Worm (Caenorhabditis elegans) whole organism, L4 larva: ENCODE measurements around the gene col-101.

Source experiments
- F10B5.3 ChIP-seq: sonication (generic microtip); optimal IDR thresholded peaks from 2 replicates; lab custom pipeline; 2016; ENCODE audit warnings: mild to moderate bottlenecking, missing genetic modification characterization, missing compliant biosample characterization
- F37D6.2 ChIP-seq: sonication (generic microtip); optimal IDR thresholded peaks from 2 replicates; lab custom pipeline; 2016; ENCODE audit warnings: mild to moderate bottlenecking, missing genetic modification characterization, missing compliant biosample characterization
- F44E2.7 ChIP-seq: fragments of 200-800 bp; sonication (Bioruptor generic); IDR thresholded peaks from 2 replicates; pipeline ENCODE4 v2.1.2; 2022; ENCODE audit warnings: missing genetic modification characterization, missing compliant biosample characterization
- R02D3.7 ChIP-seq: fragments of 150-350 bp; sonication (generic microtip); optimal IDR thresholded peaks from 3 replicates; lab custom pipeline; 2014; ENCODE audit warnings: missing biosample characterization, missing genetic modification characterization
- T20F7.1 ChIP-seq: fragments of 200-800 bp; sonication (Bioruptor generic); optimal IDR thresholded peaks from 2 replicates; lab custom pipeline; 2018; ENCODE audit warnings: mild to moderate bottlenecking, missing genetic modification characterization, missing compliant biosample characterization
- T26A8.4 ChIP-seq: fragments of 200-800 bp; sonication (Bioruptor generic); IDR thresholded peaks from 2 replicates; pipeline ENCODE4 v1.3.6; 2022; ENCODE audit warnings: missing genetic modification characterization, missing compliant biosample characterization
- Y48G9A.11 ChIP-seq: fragments of 200-800 bp; sonication (Bioruptor generic); IDR thresholded peaks from 2 replicates; pipeline ENCODE4 v1.3.6; 2022; ENCODE audit warnings: missing genetic modification reagents, missing genetic modification characterization, missing compliant biosample characterization
- Y5F2A.4 ChIP-seq: fragments of 200-800 bp; sonication (Bioruptor generic); optimal IDR thresholded peaks from 2 replicates; lab custom pipeline; 2018; ENCODE audit warnings: mild to moderate bottlenecking, missing genetic modification characterization, missing compliant biosample characterization
- Y75B8A.6 ChIP-seq: fragments of 200-800 bp; sonication (Bioruptor generic); IDR thresholded peaks from 2 replicates; pipeline ENCODE4 v1.3.6; 2022; ENCODE audit warnings: missing genetic modification reagents, missing genetic modification characterization, missing compliant biosample characterization
- ama-1 ChIP-seq: fragments of 150-350 bp; optimal IDR thresholded peaks from 2 replicates; lab custom pipeline; 2014; ENCODE audit warnings: inconsistent platforms, mixed read lengths
- ceh-62 ChIP-seq: sonication (generic microtip); optimal IDR thresholded peaks from 2 replicates; lab custom pipeline; 2017; ENCODE audit warnings: missing biosample characterization, missing genetic modification characterization
- ces-1 ChIP-seq: fragments of 150-350 bp; sonication (generic microtip); optimal IDR thresholded peaks from 4 replicates; lab custom pipeline; 2014; ENCODE audit warnings: missing biosample characterization, missing genetic modification reagents, missing genetic modification characterization
- ctbp-1 ChIP-seq: fragments of 200-800 bp; sonication (Bioruptor generic); IDR thresholded peaks from 2 replicates; pipeline ENCODE4 v1.3.6; 2022; ENCODE audit warnings: missing genetic modification reagents, missing genetic modification characterization, missing compliant biosample characterization
- daf-16 ChIP-seq, 3 experiments: sonication (generic microtip); optimal IDR thresholded peaks; 2 replicates each; lab custom pipeline; 2016 to 2017; ENCODE audit warnings: missing genetic modification characterization in 3 of 3, missing genetic modification reagents in 3 of 3, mild to moderate bottlenecking in 2 of 3, missing compliant biosample characterization in 2 of 3, missing biosample characterization in 1 of 3, moderate library complexity in 1 of 3
- dmd-9 ChIP-seq: fragments of 200-800 bp; sonication (Bioruptor generic); IDR thresholded peaks from 2 replicates; pipeline ENCODE4 v1.3.6; 2022; ENCODE audit warnings: missing genetic modification reagents, missing genetic modification characterization, missing compliant biosample characterization
- egl-43 ChIP-seq: fragments of 200-800 bp; sonication (Bioruptor generic); IDR thresholded peaks from 2 replicates; pipeline ENCODE4 v1.3.6; 2022; ENCODE audit warnings: missing genetic modification reagents, missing genetic modification characterization, missing compliant biosample characterization
- fos-1 ChIP-seq: fragments of 150-350 bp; optimal IDR thresholded peaks from 2 replicates; lab custom pipeline; 2014; ENCODE audit warnings: missing biosample characterization, missing genetic modification characterization
- gei-8 ChIP-seq: fragments of 200-800 bp; sonication (Bioruptor generic); optimal IDR thresholded peaks from 2 replicates; lab custom pipeline; 2018; ENCODE audit warnings: mild to moderate bottlenecking, missing genetic modification characterization, missing compliant biosample characterization
- hif-1 ChIP-seq, 2 experiments: sonication (generic microtip); optimal IDR thresholded peaks; 2 replicates each; lab custom pipeline; 2016 to 2017; ENCODE audit warnings: missing compliant biosample characterization in 2 of 2, missing genetic modification characterization in 2 of 2, missing genetic modification reagents in 2 of 2, missing genotype in 2 of 2, mild to moderate bottlenecking in 1 of 2
- lim-7 ChIP-seq: fragments of 200-800 bp; sonication (Bioruptor generic); IDR thresholded peaks from 2 replicates; pipeline ENCODE4 v1.3.6; 2022; ENCODE audit warnings: missing genetic modification characterization, missing compliant biosample characterization
- lin-1 ChIP-seq: fragments of 200-800 bp; sonication (Bioruptor generic); IDR thresholded peaks from 2 replicates; pipeline ENCODE4 v1.3.6; 2022; ENCODE audit warnings: missing genetic modification reagents, missing genetic modification characterization, missing compliant biosample characterization
- lin-13 ChIP-seq: fragments of 150-350 bp; optimal IDR thresholded peaks from 2 replicates; lab custom pipeline; 2014; ENCODE audit warnings: missing biosample characterization, missing genetic modification reagents, missing genetic modification characterization
- lin-38 ChIP-seq: fragments of 200-800 bp; sonication (Bioruptor generic); IDR thresholded peaks from 2 replicates; pipeline ENCODE4 v1.3.6; 2022; ENCODE audit warnings: missing genetic modification reagents, missing genetic modification characterization, missing compliant biosample characterization
- lin-39 ChIP-seq: fragments of 150-350 bp; optimal IDR thresholded peaks from 2 replicates; lab custom pipeline; 2014; ENCODE audit warnings: missing biosample characterization, missing genetic modification reagents, missing genetic modification characterization
- lir-3 ChIP-seq: sonication (generic microtip); optimal IDR thresholded peaks from 2 replicates; lab custom pipeline; 2016; ENCODE audit warnings: mild to moderate bottlenecking, missing genetic modification characterization, missing compliant biosample characterization
- lsy-2 ChIP-seq, 2 experiments: fragments of 150-350 bp in 1 of 2; sonication (generic microtip) in 1 of 2; optimal IDR thresholded peaks; 2 replicates each; lab custom pipeline; 2014 to 2017; ENCODE audit warnings: missing biosample characterization in 2 of 2, missing genetic modification characterization in 2 of 2
- madf-5 ChIP-seq, 2 experiments: fragments of 200-800 bp; sonication (Bioruptor generic); IDR thresholded peaks; 2 replicates each; pipeline ENCODE4 v1.3.6; 2022; ENCODE audit warnings: missing compliant biosample characterization in 2 of 2, missing genetic modification characterization in 2 of 2
- mdl-1 ChIP-seq, 2 experiments: fragments of 150-350 bp in 1 of 2; sonication (generic microtip) in 1 of 2; optimal IDR thresholded peaks; 2 replicates each; lab custom pipeline; 2014 to 2017; ENCODE audit warnings: missing biosample characterization in 2 of 2, missing genetic modification characterization in 2 of 2
- mep-1 ChIP-seq: fragments of 150-350 bp; sonication (generic microtip); optimal IDR thresholded peaks from 3 replicates; lab custom pipeline; 2014; ENCODE audit warnings: missing biosample characterization, missing genetic modification characterization
- mxl-2 ChIP-seq: fragments of 200-800 bp; sonication (Bioruptor generic); conservative IDR thresholded peaks from 2 replicates; pipeline ENCODE4 v1.3.6; 2022; ENCODE audit warnings: missing genetic modification reagents, missing genetic modification characterization, missing compliant biosample characterization
- nhr-11 ChIP-seq: fragments of 150-350 bp; optimal IDR thresholded peaks from 2 replicates; lab custom pipeline; 2014; ENCODE audit warnings: missing biosample characterization, missing genetic modification characterization
- nhr-237 ChIP-seq: sonication (generic microtip); optimal IDR thresholded peaks from 2 replicates; lab custom pipeline; 2017; ENCODE audit warnings: missing biosample characterization, missing genetic modification characterization
- nhr-28 ChIP-seq: fragments of 150-350 bp; optimal IDR thresholded peaks from 2 replicates; lab custom pipeline; 2014; ENCODE audit warnings: missing biosample characterization, missing genetic modification characterization
- nhr-41 ChIP-seq: fragments of 200-800 bp; sonication (Bioruptor generic); IDR thresholded peaks from 2 replicates; pipeline ENCODE4 v1.3.6; 2022; ENCODE audit warnings: missing genetic modification reagents, missing genetic modification characterization, missing compliant biosample characterization
- nhr-42 ChIP-seq: fragments of 200-800 bp; sonication (Bioruptor generic); IDR thresholded peaks from 2 replicates; pipeline ENCODE4 v1.3.6; 2022; ENCODE audit warnings: missing genetic modification characterization, missing compliant biosample characterization
- nhr-6 ChIP-seq: fragments of 150-350 bp; optimal IDR thresholded peaks from 2 replicates; lab custom pipeline; 2014; ENCODE audit warnings: missing biosample characterization, missing genetic modification characterization
- pha-4 ChIP-seq, 2 experiments: fragments of 150-350 bp in 1 of 2; fragments of 200-800 bp in 1 of 2; sonication (Bioruptor generic) in 1 of 2; IDR thresholded peaks in 1 of 2; optimal IDR thresholded peaks in 1 of 2; 2 replicates each; pipeline versions ENCODE4 v1.3.6 to Lab custom; 2014 to 2022; ENCODE audit warnings: missing genetic modification characterization in 2 of 2, missing genetic modification reagents in 2 of 2, missing biosample characterization in 1 of 2, missing compliant biosample characterization in 1 of 2
- php-3 ChIP-seq: fragments of 200-800 bp; sonication (Bioruptor generic); IDR thresholded peaks from 2 replicates; pipeline ENCODE4 v1.3.6; 2022; ENCODE audit warnings: missing genetic modification reagents, missing genetic modification characterization, missing compliant biosample characterization
- rbr-2 ChIP-seq: sonication (generic microtip); optimal IDR thresholded peaks from 2 replicates; lab custom pipeline; 2016; ENCODE audit warnings: missing genotype, missing genetic modification characterization, missing compliant biosample characterization
- set-16 ChIP-seq: fragments of 200-800 bp; sonication (Bioruptor generic); IDR thresholded peaks from 2 replicates; pipeline ENCODE4 v1.3.6; 2022; ENCODE audit warnings: missing genetic modification reagents, missing genetic modification characterization, missing compliant biosample characterization
- unc-130 ChIP-seq: sonication (generic microtip); optimal IDR thresholded peaks from 2 replicates; lab custom pipeline; 2016; ENCODE audit warnings: missing genetic modification reagents, missing genetic modification characterization, missing compliant biosample characterization
- unc-39 ChIP-seq: sonication (generic microtip); optimal IDR thresholded peaks from 2 replicates; lab custom pipeline; 2017; ENCODE audit warnings: missing biosample characterization, missing genetic modification characterization
- unc-62 ChIP-seq, 3 experiments: fragments of 150-350 bp in 1 of 3; sonication (generic microtip); optimal IDR thresholded peaks in 2 of 3; peaks in 1 of 3; 1 replicate in 1 of 3; 2 replicates in 2 of 3; lab custom pipeline; 2014 to 2017; ENCODE audit warnings: missing biosample characterization in 3 of 3, missing genetic modification characterization in 3 of 3, missing genetic modification reagents in 3 of 3, missing genotype in 1 of 3
- vab-7 ChIP-seq: fragments of 200-800 bp; sonication (Bioruptor generic); IDR thresholded peaks from 2 replicates; pipeline ENCODE4 v1.3.6; 2022; ENCODE audit warnings: missing genetic modification reagents, missing genetic modification characterization, missing compliant biosample characterization
- zfp-3 ChIP-seq: fragments of 200-800 bp; sonication (Bioruptor generic); conservative IDR thresholded peaks from 2 replicates; pipeline ENCODE4 v1.3.6; 2022; ENCODE audit warnings: missing genetic modification reagents, missing genetic modification characterization, missing compliant biosample characterization
- zip-11 ChIP-seq: fragments of 200-800 bp; sonication (Bioruptor generic); IDR thresholded peaks from 2 replicates; pipeline ENCODE4 v1.3.6; 2022; ENCODE audit warnings: missing genetic modification characterization, missing compliant biosample characterization
- zip-2 ChIP-seq: fragments of 150-350 bp; optimal IDR thresholded peaks from 2 replicates; lab custom pipeline; 2014; ENCODE audit warnings: missing biosample characterization, missing genetic modification characterization
- ztf-7 ChIP-seq: fragments of 150-350 bp; optimal IDR thresholded peaks from 2 replicates; lab custom pipeline; 2014; ENCODE audit warnings: missing biosample characterization, missing genetic modification characterization

The col-101 gene

ce11 chrIV:296849-297248, 30.0 kb downstream of the col-101 start (continued):
- TF ChIP-seq nhr-6 (tag; lab: Kevin White, UChicago): no peak
- peak; percentile 80 for TF ChIP-seq nhr-28 (tag; lab: Kevin White, UChicago)

ce11 chrIV:295734-296201, 31.1 kb downstream of the col-101 start:
- no peak for TF ChIP-seq set-16 (GFP tag; lab: Robert Waterston, UW)
- TF ChIP-seq F37D6.2 (tag; lab: Kevin White, UChicago): no peak
- TF ChIP-seq unc-130 (GFP tag; lab: Kevin White, UChicago): no peak
- TF ChIP-seq daf-16 (GFP tag; optimal IDR thresholded peaks at IDR 0.05; lab: Kevin White, UChicago): no peak
- peak; percentile 78 for TF ChIP-seq daf-16 (tag; optimal IDR thresholded peaks at IDR 0.05; lab: Kevin White, UChicago)
- no peak for TF ChIP-seq lir-3 (tag; lab: Kevin White, UChicago)
- TF ChIP-seq lin-1 (GFP tag; lab: Robert Waterston, UW): no peak; the same call in 1 of the 2 replicates
- TF ChIP-seq F10B5.3 (tag; lab: Kevin White, UChicago): no peak
- TF ChIP-seq pha-4 (GFP tag; IDR thresholded peaks at IDR 0.05; lab: Robert Waterston, UW): no peak
- no peak for TF ChIP-seq pha-4 (tag; optimal IDR thresholded peaks at IDR 0.05; lab: Kevin White, UChicago)
- TF ChIP-seq rbr-2 (tag; lab: Kevin White, UChicago): no peak
- no peak for TF ChIP-seq ztf-7 (tag; lab: Kevin White, UChicago)
- 0 out of 2 replicates have a peak, but pooled peaks have one; percentile 31 for TF ChIP-seq T26A8.4
- TF ChIP-seq nhr-28 (tag; lab: Kevin White, UChicago): peak; percentile 67
- TF ChIP-seq php-3 (GFP tag; lab: Robert Waterston, UW): peak; percentile 91
- no peak for TF ChIP-seq nhr-41
- no peak for TF ChIP-seq nhr-6 (tag; lab: Kevin White, UChicago)
- TF ChIP-seq madf-5 (GFP tag; IDR thresholded peaks at IDR 0.05; lab: Robert Waterston, UW): no peak
- TF ChIP-seq R02D3.7 (tag; lab: Kevin White, UChicago): no peak
- TF ChIP-seq zip-2 (tag; lab: Kevin White, UChicago): no peak
- TF ChIP-seq nhr-42 (GFP tag; lab: Robert Waterston, UW): no peak
- TF ChIP-seq dmd-9 (GFP tag; lab: Robert Waterston, UW): no peak
- no peak for TF ChIP-seq ama-1 (lab: Kevin White, UChicago)
- TF ChIP-seq vab-7: no peak
- TF ChIP-seq lin-38 (GFP tag; lab: Robert Waterston, UW): no peak
- no peak for TF ChIP-seq hif-1 (tag; optimal IDR thresholded peaks at IDR 0.05; lab: Kevin White, UChicago)
- no peak for TF ChIP-seq egl-43 (GFP tag; lab: Robert Waterston, UW)
- TF ChIP-seq ceh-62 (tag; lab: Kevin White, UChicago): no peak
- no peak for TF ChIP-seq lsy-2 (tag; optimal IDR thresholded peaks at IDR 0.05; lab: Kevin White, UChicago)
- TF ChIP-seq ctbp-1 (GFP tag; lab: Robert Waterston, UW): no peak
- TF ChIP-seq fos-1 (tag; lab: Kevin White, UChicago): no peak
- peak in 1 of 2 experiments; percentile 18 for TF ChIP-seq mdl-1 (tag; optimal IDR thresholded peaks at IDR 0.05; lab: Kevin White, UChicago)
- TF ChIP-seq Y5F2A.4 (GFP tag; lab: Kevin White, UChicago): no peak
- no peak for TF ChIP-seq F44E2.7 (GFP tag; lab: Robert Waterston, UW)
- no peak for TF ChIP-seq unc-39 (tag; lab: Kevin White, UChicago)
- TF ChIP-seq lim-7 (GFP tag; lab: Robert Waterston, UW): no peak
- TF ChIP-seq zip-11 (GFP tag; lab: Robert Waterston, UW): no peak
- TF ChIP-seq zfp-3: peak; percentile 23; the same call in 1 of the 2 replicates
- TF ChIP-seq mep-1 (tag; lab: Kevin White, UChicago): peak; percentile 52
- TF ChIP-seq gei-8 (GFP tag; lab: Kevin White, UChicago): peak; percentile 39
- 0 out of 2 replicates have a peak, but pooled peaks have one; percentile 21 for TF ChIP-seq Y75B8A.6 (GFP tag; lab: Robert Waterston, UW)
- no peak for TF ChIP-seq ces-1
- TF ChIP-seq lin-39 (tag; lab: Kevin White, UChicago): no peak
- no peak for TF ChIP-seq nhr-11
- TF ChIP-seq mxl-2 (GFP tag; lab: Robert Waterston, UW): peak; percentile 49; the same call in 1 of the 2 replicates
- no peak for TF ChIP-seq lin-13
- TF ChIP-seq unc-62 (GFP tag; optimal IDR thresholded peaks at IDR 0.05 in 1 of 2; lab: Kevin White, UChicago): peak in 1 of 2 experiments; percentile 92
- no peak for TF ChIP-seq unc-62 (tag; optimal IDR thresholded peaks at IDR 0.05; lab: Kevin White, UChicago)
- TF ChIP-seq T20F7.1: peak; percentile 17
- no peak for TF ChIP-seq Y48G9A.11 (GFP tag; lab: Robert Waterston, UW)
- TF ChIP-seq nhr-237: no peak
